Worm (Caenorhabditis elegans) whole organism, midembryonic: ENCODE results near the gene tctn-1.
A peak's percentile ranks its signal among the peaks of the same experiment; 100 is the strongest.

ENCODE experiments used
- T22C8.4 ChIP-seq: fragments of 200-800 bp; sonication (Bioruptor generic); IDR thresholded peaks from 2 replicates; pipeline ENCODE4 v1.3.6; 2022; ENCODE audit warnings: missing genetic modification characterization, missing compliant biosample characterization
- cog-1 ChIP-seq: sonication (generic microtip); optimal IDR thresholded peaks from 2 replicates; lab custom pipeline; 2016; ENCODE audit warnings: missing genetic modification characterization, missing compliant biosample characterization
- flt-1 ChIP-seq: fragments of 200-800 bp; sonication (Bioruptor generic); IDR thresholded peaks from 2 replicates; pipeline ENCODE4 v1.3.6; 2022; ENCODE audit warnings: missing genetic modification characterization, missing compliant biosample characterization
- klf-2 ChIP-seq: fragments of 200-800 bp; sonication (Bioruptor generic); conservative IDR thresholded peaks from 2 replicates; pipeline ENCODE4 v1.3.6; 2022; ENCODE audit warnings: missing genetic modification reagents, missing genetic modification characterization, missing compliant biosample characterization
- med-1 ChIP-seq: sonication (generic microtip); optimal IDR thresholded peaks from 2 replicates; lab custom pipeline; 2017; ENCODE audit warnings: missing genetic modification characterization, mild to moderate bottlenecking, missing compliant biosample characterization, antibody characterized with exemption, missing genetic modification reagents; ENCODE audit not compliant: insufficient read depth
- ref-1 ChIP-seq: fragments of 200-800 bp; sonication (Bioruptor generic); conservative IDR thresholded peaks from 2 replicates; pipeline ENCODE4 v1.3.6; 2022; ENCODE audit warnings: missing genetic modification reagents, missing genetic modification characterization, missing compliant biosample characterization
- tab-1 ChIP-seq: fragments of 200-800 bp; sonication (Bioruptor generic); IDR thresholded peaks from 2 replicates; pipeline ENCODE4 v1.3.6; 2022; ENCODE audit warnings: missing genetic modification characterization, missing compliant biosample characterization
- ztf-23 ChIP-seq: fragments of 200-800 bp; sonication (Bioruptor generic); IDR thresholded peaks from 2 replicates; pipeline ENCODE4 v1.3.6; 2022; ENCODE audit warnings: missing genetic modification reagents, missing genetic modification characterization, missing compliant biosample characterization
- ztf-29 ChIP-seq: fragments of 200-800 bp; sonication (Bioruptor generic); IDR thresholded peaks from 2 replicates; pipeline ENCODE4 v1.3.6; 2022; ENCODE audit warnings: missing genetic modification reagents, missing genetic modification characterization, missing compliant biosample characterization

tctn-1 gene

ce11 chrIV:4763844-4764243, 16.2 kb upstream of the tctn-1 start, which contains the start of gene Y17G9B.2:
Gene Y17G9B.2 (plus strand): TSS chrIV:4764144.
- TF ChIP-seq tab-1 (GFP tag; lab: Robert Waterston, UW), result no peak
- TF ChIP-seq flt-1 (GFP tag; lab: Robert Waterston, UW), result no peak
- TF ChIP-seq cog-1, result no peak
- no peak for TF ChIP-seq ref-1 (GFP tag; lab: Robert Waterston, UW)
- no peak for TF ChIP-seq klf-2
- no peak for TF ChIP-seq ztf-23 (GFP tag; lab: Robert Waterston, UW)
- TF ChIP-seq ztf-29 (GFP tag; lab: Robert Waterston, UW), result no peak
- no peak for TF ChIP-seq T22C8.4 (GFP tag; lab: Robert Waterston, UW)
- no peak for TF ChIP-seq med-1 (GFP tag; lab: Kevin White, UChicago)

- no peak for TF ChIP-seq klf-2
- no peak for TF ChIP-seq med-1 (GFP tag; lab: Kevin White, UChicago)
These were observed 12.9 kb upstream of the tctn-1 start, which contains the start of the genes memi-1 and cyp-31A3 for ce11 chrIV:4760378-4761084. Gene memi-1 (minus strand): TSS chrIV:4760428. Gene cyp-31A3 (plus strand): TSS chrIV:4761049.

- TF ChIP-seq cog-1, result no peak
These were observed 11.0 kb upstream of the tctn-1 start, which contains the start of gene Y17G9B.8 for ce11 chrIV:4758659-4759058. Gene Y17G9B.8 (minus strand): TSS chrIV:4758840.

ce11 chrIV:4755929-4756655, 8.5 kb upstream of the tctn-1 start, which contains the start of the genes fbxb-77 and Y17G9B.11:
Gene fbxb-77 (minus strand): TSS chrIV:4756157.
Gene Y17G9B.11 (plus strand): TSS chrIV:4756605.
- no peak for TF ChIP-seq flt-1 (GFP tag; lab: Robert Waterston, UW)
- TF ChIP-seq med-1 (GFP tag; lab: Kevin White, UChicago), result no peak
- TF ChIP-seq ref-1 (GFP tag; lab: Robert Waterston, UW), result no peak
- TF ChIP-seq ztf-23 (GFP tag; lab: Robert Waterston, UW), result no peak
- TF ChIP-seq klf-2, result no peak
- TF ChIP-seq ztf-29 (GFP tag; lab: Robert Waterston, UW), result no peak
- no peak for TF ChIP-seq T22C8.4 (GFP tag; lab: Robert Waterston, UW)
- TF ChIP-seq cog-1, result no peak
- TF ChIP-seq tab-1 (GFP tag; lab: Robert Waterston, UW), result no peak

ce11 chrIV:4751814-4752213, 4.2 kb upstream of the tctn-1 start, which contains the start of gene Y17G9B.4:
Gene Y17G9B.4 (plus strand): TSS chrIV:4752119.
- TF ChIP-seq klf-2 (no peak), cog-1 (no peak), T22C8.4 (GFP tag; lab: Robert Waterston, UW) (no peak), med-1 (GFP tag; lab: Kevin White, UChicago) (no peak), flt-1 (GFP tag; lab: Robert Waterston, UW) (no peak), ztf-29 (GFP tag; lab: Robert Waterston, UW) (no peak), ref-1 (GFP tag; lab: Robert Waterston, UW) (no peak), tab-1 (GFP tag; lab: Robert Waterston, UW) (no peak), ztf-23 (GFP tag; lab: Robert Waterston, UW) (no peak)

DNA sequence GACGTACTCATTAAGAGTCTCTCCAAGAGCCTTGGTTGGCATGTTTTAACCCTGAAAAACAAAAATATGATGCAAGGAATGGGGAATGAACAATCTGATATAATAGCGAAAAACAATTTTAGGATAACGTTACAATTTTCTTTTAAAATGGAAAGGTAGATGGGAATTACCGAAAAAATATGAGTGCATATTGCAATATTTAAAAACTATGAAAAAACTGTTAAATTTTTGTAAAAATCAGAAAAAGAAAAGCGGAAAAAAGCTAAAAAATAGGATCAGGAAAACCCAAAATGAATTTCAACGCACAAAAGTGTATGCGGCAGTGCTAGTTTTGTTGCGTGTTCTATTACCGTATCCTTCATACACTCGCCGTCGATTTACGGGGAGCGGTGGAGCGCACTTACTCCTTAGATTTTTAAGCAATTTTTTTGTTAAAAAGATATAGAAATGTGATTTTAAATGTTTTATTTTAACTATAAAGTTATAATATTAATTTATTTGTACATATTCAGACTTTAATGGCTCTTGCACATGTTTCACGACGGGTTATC, 2.2 kb upstream of the tctn-1 start, which contains the start of the genes rpl-20 and Y17G9B.5:
TSS of gene rpl-20 (minus strand) at position 51 of the 551 bp plus-strand sequence.
TSS of gene Y17G9B.5 (plus strand) at position 513 of the 551 bp plus-strand sequence.
- TF ChIP-seq T22C8.4 (GFP tag; lab: Robert Waterston, UW) (peak; percentile 75), klf-2 (peak; percentile 41; the same call in 1 of the 2 replicates), flt-1 (GFP tag; lab: Robert Waterston, UW) (peak; percentile 94), cog-1 (peak; percentile 99), med-1 (GFP tag; lab: Kevin White, UChicago) (peak; percentile 36), ztf-23 (GFP tag; lab: Robert Waterston, UW) (peak; percentile 95), ztf-29 (GFP tag; lab: Robert Waterston, UW) (peak; percentile 85), ref-1 (GFP tag; lab: Robert Waterston, UW) (0 out of 2 replicates have a peak, but pooled peaks have one; percentile 31), tab-1 (GFP tag; lab: Robert Waterston, UW) (peak; percentile 58; the same call in 1 of the 2 replicates)

DNA sequence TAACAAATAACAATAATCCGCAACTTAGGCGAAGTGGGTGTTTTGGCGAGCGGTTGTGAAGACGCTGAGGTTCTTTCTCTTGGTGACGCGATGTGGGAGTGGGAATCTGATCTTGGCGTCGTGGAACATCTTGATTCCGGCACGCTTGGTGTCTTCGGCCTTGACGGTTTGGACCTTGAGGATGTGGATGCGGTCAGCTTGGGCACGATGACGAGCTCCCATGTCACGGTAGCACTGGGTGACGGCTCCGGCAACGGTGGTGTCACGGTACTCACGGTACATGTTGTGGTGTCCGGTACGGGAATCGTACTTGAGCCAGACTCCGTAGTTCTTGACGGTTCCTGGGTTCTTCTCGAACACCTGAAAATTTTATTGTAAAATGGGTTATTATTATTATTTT, 1.5 kb upstream of the tctn-1 start:
- TF ChIP-seq T22C8.4 (GFP tag; lab: Robert Waterston, UW), result no peak
- TF ChIP-seq flt-1 (GFP tag; lab: Robert Waterston, UW), result peak; percentile 56; the same call in 1 of the 2 replicates
- 0 out of 2 replicates have a peak, but pooled peaks have one; percentile 30 for TF ChIP-seq ztf-23 (GFP tag; lab: Robert Waterston, UW)

DNA sequence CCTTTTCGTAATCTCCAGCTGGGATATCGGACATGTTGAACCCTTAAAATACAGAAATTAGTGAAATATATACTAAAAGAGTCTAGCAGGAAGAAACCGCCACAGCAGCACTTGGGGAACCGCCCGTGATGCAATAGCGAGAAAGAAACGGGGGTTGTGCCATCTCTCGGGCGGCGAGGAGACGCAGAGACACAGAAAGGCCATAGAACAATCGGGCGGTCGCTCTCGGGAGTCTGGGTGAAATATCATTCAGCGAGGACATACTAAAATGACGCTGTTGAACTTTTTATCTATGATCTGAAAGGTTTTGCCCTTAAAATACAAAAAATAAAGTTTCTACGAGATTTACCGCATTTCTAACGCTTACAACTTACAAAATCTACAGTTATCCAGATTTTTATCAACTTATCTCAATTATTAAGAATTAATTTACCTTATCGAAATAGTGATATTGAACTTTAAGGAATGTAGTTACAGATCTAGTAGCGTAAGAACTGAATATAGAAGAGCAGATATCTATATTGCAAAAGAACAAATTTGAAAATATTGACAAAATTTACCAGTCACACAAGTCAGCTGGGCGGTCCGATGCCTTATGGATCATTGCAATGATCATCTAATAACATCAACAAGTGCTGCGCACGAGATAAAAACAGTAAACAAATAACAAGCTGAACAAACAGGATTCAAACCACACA, 925 bp upstream of the tctn-1 start, which contains the start of gene cyc-2.1:
TSS of gene cyc-2.1 (minus strand) at position 605 of the 698 bp plus-strand sequence.
- 0 out of 2 replicates have a peak, but pooled peaks have one; percentile 46 for TF ChIP-seq ztf-23 (GFP tag; lab: Robert Waterston, UW)
- no peak for TF ChIP-seq cog-1
- no peak for TF ChIP-seq klf-2
- no peak for TF ChIP-seq ztf-29 (GFP tag; lab: Robert Waterston, UW)
- TF ChIP-seq ref-1 (GFP tag; lab: Robert Waterston, UW), result no peak
- 0 out of 2 replicates have a peak, but pooled peaks have one; percentile 58 for TF ChIP-seq flt-1 (GFP tag; lab: Robert Waterston, UW)
